Worm (Caenorhabditis elegans) whole organism, young adult: Measurements from ENCODE around the gene Y43F8C.17.

Experiments used
- bed-1 ChIP-seq: fragments of 200-800 bp; sonication (Bioruptor generic); IDR thresholded peaks from 2 replicates; pipeline ENCODE4 v1.3.6; 2022; ENCODE audit warnings: missing genetic modification reagents, missing genetic modification characterization, missing compliant biosample characterization
- nfya-1 ChIP-seq: sonication (generic microtip); optimal IDR thresholded peaks from 2 replicates; lab custom pipeline; 2017; ENCODE audit warnings: antibody characterized with exemption, missing compliant biosample characterization, missing genetic modification characterization, borderline replicate concordance; ENCODE audit not compliant: insufficient read depth
- repo-1 ChIP-seq: sonication (generic microtip); optimal IDR thresholded peaks from 2 replicates; lab custom pipeline; 2017; ENCODE audit warnings: mild to moderate bottlenecking, missing genetic modification characterization, missing compliant biosample characterization
- rpc-1 ChIP-seq, 2 experiments: fragments of 150-350 bp in 1 of 2; sonication (generic microtip) in 1 of 2; optimal IDR thresholded peaks; 2 replicates each; lab custom pipeline; 2014 to 2018; ENCODE audit warnings: missing biosample characterization in 1 of 2, missing genetic modification characterization in 1 of 2, missing genetic modification reagents in 1 of 2, missing genotype in 1 of 2
- sdz-38 ChIP-seq: sonication (generic microtip); optimal IDR thresholded peaks from 2 replicates; lab custom pipeline; 2016; ENCODE audit warnings: missing genotype, missing genetic modification characterization, missing compliant biosample characterization
- tbp1 ChIP-seq: fragments of 200-800 bp; sonication (Bioruptor generic); optimal IDR thresholded peaks from 2 replicates; lab custom pipeline; 2018; ENCODE audit warnings: mild to moderate bottlenecking, missing genetic modification characterization, missing compliant biosample characterization

ce11 chrV:19741651-19742050 is 25.7 kb downstream of the Y43F8C.17 start, which contains the start of gene W04E12.3:
- no peak for TF ChIP-seq sdz-38 (tag; lab: Kevin White, UChicago)
- no peak for TF ChIP-seq bed-1 (GFP tag; lab: Robert Waterston, UW)
- TF ChIP-seq tbp1 (GFP tag; lab: Kevin White, UChicago) = no peak
- TF ChIP-seq repo-1 = no peak
- TF ChIP-seq rpc-1 (optimal IDR thresholded peaks at IDR 0.05; lab: Kevin White, UChicago) = no peak
- TF ChIP-seq rpc-1 (tag; optimal IDR thresholded peaks at IDR 0.05; lab: Kevin White, UChicago) = no peak
- TF ChIP-seq nfya-1 = no peak
